Worm (Caenorhabditis elegans) whole organism, young adult: ENCODE data around the gene rpl-16.

ENCODE experiments used
- B0035.1 ChIP-seq: sonication (generic microtip); optimal IDR thresholded peaks from 2 replicates; lab custom pipeline; 2016; ENCODE audit warnings: missing genetic modification characterization, mild to moderate bottlenecking, missing compliant biosample characterization, missing genotype, missing genetic modification reagents
- C17E4.6 ChIP-seq: fragments of 200-800 bp; sonication (Bioruptor generic); IDR thresholded peaks from 2 replicates; pipeline ENCODE4 v1.3.6; 2022; ENCODE audit warnings: missing genetic modification reagents, missing genetic modification characterization, missing compliant biosample characterization
- T07F8.4 ChIP-seq: sonication (generic microtip); optimal IDR thresholded peaks from 2 replicates; lab custom pipeline; 2016; ENCODE audit warnings: mild to moderate bottlenecking, missing genetic modification characterization, moderate library complexity, missing compliant biosample characterization
- T26A5.8 ChIP-seq: sonication (generic microtip); optimal IDR thresholded peaks from 2 replicates; lab custom pipeline; 2016; ENCODE audit warnings: missing genetic modification characterization, missing compliant biosample characterization
- Y53G8AR.9 ChIP-seq: fragments of 200-800 bp; sonication (Bioruptor generic); conservative IDR thresholded peaks from 2 replicates; pipeline ENCODE4 v1.3.6; 2022; ENCODE audit warnings: missing genetic modification reagents, missing genetic modification characterization, missing compliant biosample characterization
- Y79H2A.3 ChIP-seq: fragments of 200-800 bp; sonication (Bioruptor generic); conservative IDR thresholded peaks from 2 replicates; pipeline ENCODE4 v1.3.6; 2022; ENCODE audit warnings: missing genetic modification reagents, missing genetic modification characterization, missing compliant biosample characterization
- akir-1 ChIP-seq: fragments of 200-800 bp; sonication (Bioruptor generic); optimal IDR thresholded peaks from 2 replicates; lab custom pipeline; 2018; ENCODE audit warnings: mild to moderate bottlenecking, missing genetic modification characterization, moderate library complexity, missing compliant biosample characterization
- ama-1 ChIP-seq, 3 experiments: fragments of 150-350 bp in 1 of 3; sonication (generic microtip) in 2 of 3; optimal IDR thresholded peaks; 2 replicates each; lab custom pipeline; 2014 to 2018; ENCODE audit warnings: missing biosample characterization in 2 of 3, missing genetic modification characterization in 2 of 3, missing genetic modification reagents in 2 of 3
- aptf-2 ChIP-seq: fragments of 200-800 bp; sonication (Bioruptor generic); conservative IDR thresholded peaks from 2 replicates; pipeline ENCODE4 v1.3.6; 2022; ENCODE audit warnings: missing genetic modification reagents, missing genetic modification characterization, missing compliant biosample characterization
- aptf-3 ChIP-seq: fragments of 200-800 bp; sonication (Bioruptor generic); IDR thresholded peaks from 2 replicates; pipeline ENCODE4 v1.3.6; 2022; ENCODE audit warnings: missing genetic modification characterization, missing compliant biosample characterization
- atf-7 ChIP-seq: sonication (generic microtip); optimal IDR thresholded peaks from 2 replicates; lab custom pipeline; 2017; ENCODE audit warnings: mild to moderate bottlenecking, missing genetic modification characterization, missing compliant biosample characterization
- attf-6 ChIP-seq: fragments of 200-800 bp; sonication (Bioruptor generic); IDR thresholded peaks from 2 replicates; pipeline ENCODE4 v1.3.6; 2022; ENCODE audit warnings: missing genetic modification reagents, missing genetic modification characterization, missing compliant biosample characterization
- cebp-1 ChIP-seq, 2 experiments: fragments of 200-800 bp in 1 of 2; sonication (Bioruptor generic) in 1 of 2; sonication (generic microtip) in 1 of 2; IDR thresholded peaks in 1 of 2; optimal IDR thresholded peaks in 1 of 2; 2 replicates each; pipeline versions ENCODE4 v1.3.6 to Lab custom; 2017 to 2022; ENCODE audit warnings: missing compliant biosample characterization in 2 of 2, missing genetic modification characterization in 2 of 2, mild to moderate bottlenecking in 1 of 2, missing genetic modification reagents in 1 of 2, moderate library complexity in 1 of 2
- cebp-2 ChIP-seq: fragments of 200-800 bp; sonication (Bioruptor generic); IDR thresholded peaks from 2 replicates; pipeline ENCODE4 v1.3.6; 2022; ENCODE audit warnings: missing genetic modification characterization, missing compliant biosample characterization
- ceh-40 ChIP-seq: fragments of 200-800 bp; sonication (Bioruptor generic); IDR thresholded peaks from 2 replicates; pipeline ENCODE4 v1.3.6; 2022; ENCODE audit warnings: missing genetic modification characterization, missing compliant biosample characterization
- chd-7 ChIP-seq: sonication (generic microtip); optimal IDR thresholded peaks from 2 replicates; lab custom pipeline; 2016; ENCODE audit warnings: mild to moderate bottlenecking, missing genetic modification characterization, moderate library complexity, missing compliant biosample characterization
- dpl-1 ChIP-seq: fragments of 150-350 bp; optimal IDR thresholded peaks from 2 replicates; lab custom pipeline; 2014; ENCODE audit warnings: missing biosample characterization, missing genetic modification reagents, missing genetic modification characterization
- egl-44 ChIP-seq: fragments of 200-800 bp; sonication (Bioruptor generic); IDR thresholded peaks from 2 replicates; pipeline ENCODE4 v1.3.6; 2022; ENCODE audit warnings: missing genetic modification reagents, missing genetic modification characterization, missing compliant biosample characterization
- ekl-4 ChIP-seq: fragments of 200-800 bp; sonication (Bioruptor generic); IDR thresholded peaks from 2 replicates; pipeline ENCODE4 v1.3.6; 2022; ENCODE audit warnings: missing genetic modification reagents, missing genetic modification characterization, missing compliant biosample characterization
- fkh-3 ChIP-seq: sonication (generic microtip); optimal IDR thresholded peaks from 2 replicates; lab custom pipeline; 2016; ENCODE audit warnings: mild to moderate bottlenecking, missing genetic modification characterization, missing compliant biosample characterization
- hlh-12 ChIP-seq: sonication (generic microtip); optimal IDR thresholded peaks from 2 replicates; lab custom pipeline; 2016; ENCODE audit warnings: missing genetic modification characterization, missing compliant biosample characterization
- hsf-1 ChIP-seq: fragments of 200-800 bp; sonication (Bioruptor generic); IDR thresholded peaks from 2 replicates; pipeline ENCODE4 v1.3.6; 2022; ENCODE audit warnings: missing genetic modification reagents, missing genetic modification characterization, missing compliant biosample characterization
- let-607 ChIP-seq, 2 experiments: fragments of 200-800 bp in 1 of 2; sonication (Bioruptor generic) in 1 of 2; sonication (generic microtip) in 1 of 2; optimal IDR thresholded peaks; 2 replicates each; lab custom pipeline; 2016 to 2018; ENCODE audit warnings: mild to moderate bottlenecking in 2 of 2, missing compliant biosample characterization in 2 of 2, missing genetic modification characterization in 2 of 2, moderate library complexity in 2 of 2, missing genotype in 1 of 2
- lir-1 ChIP-seq: fragments of 200-800 bp; sonication (Bioruptor generic); conservative IDR thresholded peaks from 2 replicates; pipeline ENCODE4 v1.3.6; 2022; ENCODE audit warnings: missing genetic modification reagents, missing genetic modification characterization, missing compliant biosample characterization
- madf-10 ChIP-seq: sonication (generic microtip); optimal IDR thresholded peaks from 2 replicates; lab custom pipeline; 2016; ENCODE audit warnings: mild to moderate bottlenecking, missing genetic modification characterization, missing compliant biosample characterization
- madf-3 ChIP-seq: fragments of 200-800 bp; sonication (Bioruptor generic); IDR thresholded peaks from 2 replicates; pipeline ENCODE4 v1.3.6; 2022; ENCODE audit warnings: missing genetic modification reagents, missing genetic modification characterization, missing compliant biosample characterization
- mel-28 ChIP-seq: sonication (generic microtip); optimal IDR thresholded peaks from 2 replicates; lab custom pipeline; 2016; ENCODE audit warnings: borderline replicate concordance, mild to moderate bottlenecking, missing genetic modification characterization, missing compliant biosample characterization
- nfya-1 ChIP-seq: sonication (generic microtip); optimal IDR thresholded peaks from 2 replicates; lab custom pipeline; 2017; ENCODE audit warnings: antibody characterized with exemption, missing compliant biosample characterization, missing genetic modification characterization, borderline replicate concordance; ENCODE audit not compliant: insufficient read depth
- nfya-2 ChIP-seq: fragments of 200-800 bp; sonication (Bioruptor generic); IDR thresholded peaks from 2 replicates; pipeline ENCODE4 v1.3.6; 2022; ENCODE audit warnings: missing genetic modification reagents, missing genetic modification characterization, missing compliant biosample characterization
- nhr-27 ChIP-seq: fragments of 200-800 bp; sonication (Bioruptor generic); optimal IDR thresholded peaks from 2 replicates; lab custom pipeline; 2018; ENCODE audit warnings: mild to moderate bottlenecking, missing genetic modification characterization, moderate library complexity, missing compliant biosample characterization
- nhr-80 ChIP-seq: sonication (generic microtip); optimal IDR thresholded peaks from 2 replicates; lab custom pipeline; 2016; ENCODE audit warnings: missing genetic modification characterization, missing compliant biosample characterization
- pbrm-1 ChIP-seq: fragments of 200-800 bp; sonication (Bioruptor generic); IDR thresholded peaks from 2 replicates; pipeline ENCODE4 v1.3.6; 2022; ENCODE audit warnings: missing genetic modification reagents, missing genetic modification characterization, missing compliant biosample characterization
- rec-8 ChIP-seq, 2 experiments: sonication (generic microtip); optimal IDR thresholded peaks; 2 replicates each; lab custom pipeline; 2016; ENCODE audit warnings: mild to moderate bottlenecking in 2 of 2, missing genetic modification characterization in 2 of 2, missing genetic modification reagents in 2 of 2, missing genotype in 2 of 2, missing biosample characterization in 1 of 2, missing compliant biosample characterization in 1 of 2, moderate library complexity in 1 of 2
- snpc-1.1 ChIP-seq: sonication (generic microtip); optimal IDR thresholded peaks from 2 replicates; lab custom pipeline; 2017; ENCODE audit warnings: missing genetic modification characterization, mild to moderate bottlenecking, missing compliant biosample characterization, antibody characterized with exemption, moderate library complexity, missing genotype, missing genetic modification reagents; ENCODE audit not compliant: insufficient read depth
- snpc-1.3 ChIP-seq: sonication (generic microtip); optimal IDR thresholded peaks from 2 replicates; lab custom pipeline; 2017; ENCODE audit warnings: missing genetic modification characterization, mild to moderate bottlenecking, missing compliant biosample characterization, antibody characterized with exemption, moderate library complexity, missing genotype, missing genetic modification reagents; ENCODE audit not compliant: insufficient read depth
- snpc-3.4 ChIP-seq: sonication (generic microtip); optimal IDR thresholded peaks from 2 replicates; lab custom pipeline; 2017; ENCODE audit warnings: missing genetic modification characterization, mild to moderate bottlenecking, missing compliant biosample characterization, antibody characterized with exemption, moderate library complexity, missing genotype, missing genetic modification reagents
- tbx-9 ChIP-seq: sonication (generic microtip); optimal IDR thresholded peaks from 2 replicates; lab custom pipeline; 2016; ENCODE audit warnings: borderline replicate concordance, missing genetic modification characterization, inconsistent platforms, missing compliant biosample characterization
- xnd-1 ChIP-seq: sonication (generic microtip); optimal IDR thresholded peaks from 2 replicates; lab custom pipeline; 2016; ENCODE audit warnings: missing genotype, missing genetic modification reagents, missing genetic modification characterization, missing compliant biosample characterization
- zfh-2 ChIP-seq: fragments of 200-800 bp; sonication (Bioruptor generic); conservative IDR thresholded peaks from 2 replicates; pipeline ENCODE4 v1.3.6; 2022; ENCODE audit warnings: missing genetic modification reagents, missing genetic modification characterization, missing compliant biosample characterization
- zim-3 ChIP-seq: sonication (generic microtip); optimal IDR thresholded peaks from 2 replicates; lab custom pipeline; 2017; ENCODE audit warnings: mild to moderate bottlenecking, missing genetic modification characterization, moderate library complexity, missing compliant biosample characterization
- ztf-18 ChIP-seq: sonication (generic microtip); optimal IDR thresholded peaks from 2 replicates; lab custom pipeline; 2016; ENCODE audit warnings: missing genotype, mild to moderate bottlenecking, missing genetic modification characterization, missing compliant biosample characterization
- ztf-22 ChIP-seq: fragments of 200-800 bp; sonication (Bioruptor generic); optimal IDR thresholded peaks from 2 replicates; lab custom pipeline; 2018; ENCODE audit warnings: mild to moderate bottlenecking, missing genetic modification characterization, moderate library complexity, missing compliant biosample characterization
- ztf-25 ChIP-seq: fragments of 200-800 bp; sonication (Bioruptor generic); IDR thresholded peaks from 2 replicates; pipeline ENCODE4 v1.3.6; 2022; ENCODE audit warnings: missing genetic modification reagents, missing genetic modification characterization, missing compliant biosample characterization
- ztf-26 ChIP-seq: sonication (generic microtip); optimal IDR thresholded peaks from 2 replicates; lab custom pipeline; 2017; ENCODE audit warnings: missing genetic modification characterization, missing compliant biosample characterization
- ztf-28 ChIP-seq: fragments of 200-800 bp; sonication (Bioruptor generic); IDR thresholded peaks from 2 replicates; pipeline ENCODE4 v1.3.6; 2022; ENCODE audit warnings: missing genetic modification reagents, missing genetic modification characterization, missing compliant biosample characterization

rpl-16 gene

DNA sequence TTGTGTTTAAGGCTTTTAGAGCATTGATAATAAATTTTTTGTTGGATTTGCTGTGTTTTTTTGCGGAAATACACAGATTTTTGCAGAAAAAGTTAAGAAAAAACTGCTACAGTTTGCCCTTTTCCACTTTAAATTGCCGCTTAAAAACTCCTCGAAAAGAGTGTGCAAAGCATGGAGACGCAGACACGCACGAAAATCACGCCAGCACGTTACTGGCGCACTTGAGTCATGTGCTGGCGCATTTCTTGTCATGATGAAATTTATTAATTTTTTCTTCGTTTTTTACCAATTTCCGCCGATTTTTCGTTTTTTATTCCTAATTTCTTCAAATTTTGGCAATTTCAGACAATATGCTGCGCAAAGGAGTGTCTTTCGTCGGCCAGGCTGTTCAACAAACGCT is 43.3 kb downstream of the rpl-16 start, which contains the start of gene C34C12.8 (continued):
- TF ChIP-seq snpc-1.1 (tag; lab: Kevin White, UChicago) (peak; percentile 76), attf-6 (GFP tag; lab: Robert Waterston, UW) (peak; percentile 72), nfya-1 (tag; lab: Kevin White, UChicago) (no peak), madf-10 (tag; lab: Kevin White, UChicago) (peak; percentile 70), pbrm-1 (GFP tag; lab: Robert Waterston, UW) (peak; percentile 96), T26A5.8 (tag; lab: Kevin White, UChicago) (no peak), ceh-40 (GFP tag; lab: Robert Waterston, UW) (no peak), let-607 (tag; optimal IDR thresholded peaks at IDR 0.05; lab: Kevin White, UChicago) (peak; percentile 36 to 77), madf-3 (GFP tag; lab: Robert Waterston, UW) (peak; percentile 96), C17E4.6 (GFP tag; lab: Robert Waterston, UW) (peak; percentile 89), dpl-1 (GFP tag; lab: Kevin White, UChicago) (peak; percentile 89), nhr-80 (tag; lab: Kevin White, UChicago) (peak; percentile 47), Y53G8AR.9 (peak; percentile 99), cebp-2 (peak; percentile 76; the same call in 1 of the 2 replicates), tbx-9 (tag; lab: Kevin White, UChicago) (no peak), ekl-4 (GFP tag; lab: Robert Waterston, UW) (peak; percentile 96), zim-3 (no peak), rec-8 (tag; optimal IDR thresholded peaks at IDR 0.05; lab: Kevin White, UChicago) (peak in 1 of 2 experiments; percentile 50), hlh-12 (tag; lab: Kevin White, UChicago) (no peak), hsf-1 (GFP tag; lab: Robert Waterston, UW) (peak; percentile 85), ztf-26 (tag; lab: Kevin White, UChicago) (peak; percentile 90), ztf-28 (peak; percentile 84), chd-7 (tag; lab: Kevin White, UChicago) (peak; percentile 33), ztf-25 (no peak), atf-7 (peak; percentile 84), B0035.1 (tag; lab: Kevin White, UChicago) (peak; percentile 57), Y79H2A.3 (no peak), akir-1 (no peak), aptf-3 (GFP tag; lab: Robert Waterston, UW) (no peak), nfya-2 (GFP tag; lab: Robert Waterston, UW) (no peak), aptf-2 (GFP tag; lab: Robert Waterston, UW) (no peak), nhr-27 (tag; lab: Kevin White, UChicago) (peak; percentile 37), zfh-2 (peak; percentile 50; the same call in 1 of the 2 replicates)

DNA sequence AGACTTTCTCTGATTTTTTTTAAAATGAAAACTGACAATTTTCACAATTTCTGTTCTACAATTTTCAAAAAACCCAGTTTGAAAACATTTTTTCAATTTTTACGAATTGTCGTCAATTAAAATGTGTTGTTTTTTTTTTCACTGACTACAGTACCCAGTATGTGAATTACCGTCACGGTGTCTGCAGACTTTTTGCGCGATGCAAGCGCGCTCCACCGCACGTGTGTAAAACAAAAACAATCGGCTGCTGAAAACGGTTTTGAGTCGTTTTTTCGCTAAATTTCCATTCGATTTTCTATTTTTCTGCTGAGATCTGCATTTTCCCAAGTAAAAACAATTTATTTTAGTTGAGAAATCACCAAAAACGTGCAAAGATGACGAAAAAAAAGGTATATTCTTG is 47.2 kb downstream of the rpl-16 start:
- peak; percentile 41 for TF ChIP-seq mel-28 (tag; lab: Kevin White, UChicago)
- TF ChIP-seq cebp-2 = 0 out of 2 replicates have a peak, but pooled peaks have one; percentile 62
- TF ChIP-seq ztf-18 (tag; lab: Kevin White, UChicago) = peak; percentile 91
- TF ChIP-seq aptf-2 (GFP tag; lab: Robert Waterston, UW) = 0 out of 2 replicates have a peak, but pooled peaks have one; percentile 42
- TF ChIP-seq xnd-1 (tag; lab: Kevin White, UChicago) = peak; percentile 36
- TF ChIP-seq snpc-3.4 = peak; percentile 75
- peak; percentile 60 for TF ChIP-seq ztf-22 (GFP tag; lab: Kevin White, UChicago)
- peak; percentile 98 for TF ChIP-seq lir-1 (GFP tag; lab: Robert Waterston, UW)
- TF ChIP-seq ekl-4 (GFP tag; lab: Robert Waterston, UW) = peak; percentile 96
- peak; percentile 45 for TF ChIP-seq ama-1 (optimal IDR thresholded peaks at IDR 0.05; lab: Kevin White, UChicago)
- no peak for TF ChIP-seq ama-1 (GFP tag; optimal IDR thresholded peaks at IDR 0.05; lab: Kevin White, UChicago)
- no peak for TF ChIP-seq nfya-2 (GFP tag; lab: Robert Waterston, UW)
- TF ChIP-seq Y53G8AR.9 = peak; percentile 96
- TF ChIP-seq hsf-1 (GFP tag; lab: Robert Waterston, UW) = peak; percentile 73
- TF ChIP-seq snpc-1.3 = peak; percentile 20
- no peak for TF ChIP-seq egl-44 (GFP tag; lab: Robert Waterston, UW)
- no peak for TF ChIP-seq T07F8.4 (tag; lab: Kevin White, UChicago)
- peak; percentile 81 for TF ChIP-seq cebp-1 (GFP tag; IDR thresholded peaks at IDR 0.05; lab: Robert Waterston, UW)
- TF ChIP-seq cebp-1 (tag; optimal IDR thresholded peaks at IDR 0.05; lab: Kevin White, UChicago) = peak; percentile 93
- no peak for TF ChIP-seq T26A5.8 (tag; lab: Kevin White, UChicago)
- TF ChIP-seq fkh-3 (tag; lab: Kevin White, UChicago) = no peak
- TF ChIP-seq pbrm-1 (GFP tag; lab: Robert Waterston, UW) = peak; percentile 97
- TF ChIP-seq madf-3 (GFP tag; lab: Robert Waterston, UW) = peak; percentile 95
